Worm (Caenorhabditis elegans): ENCODE results near the gene cdk-5.

cdk-5 gene

DNA sequence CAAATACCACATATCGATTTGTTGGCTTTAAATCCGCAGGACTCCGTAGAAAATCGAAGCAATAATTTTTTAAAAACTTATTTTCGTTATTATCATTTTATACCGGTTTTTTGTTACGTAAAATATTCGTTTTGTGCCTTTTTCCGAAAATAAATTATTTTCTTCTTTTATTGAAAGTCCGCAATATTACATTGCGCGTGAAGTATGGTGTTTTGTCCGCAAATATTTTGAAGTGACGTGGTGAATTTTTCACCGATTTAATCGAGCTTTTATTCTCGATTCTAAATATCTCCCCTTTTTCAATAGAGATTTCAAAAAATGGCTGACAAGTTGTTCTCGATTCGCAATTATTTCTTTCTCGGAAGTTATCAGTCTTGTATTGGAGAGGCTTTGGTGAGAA lies 40.1 kb downstream of the cdk-5 start, which contains the start of gene cope-1 (continued):
- no peak for TF ChIP-seq ztf-11 (tag; optimal IDR thresholded peaks at IDR 0.05)

DNA sequence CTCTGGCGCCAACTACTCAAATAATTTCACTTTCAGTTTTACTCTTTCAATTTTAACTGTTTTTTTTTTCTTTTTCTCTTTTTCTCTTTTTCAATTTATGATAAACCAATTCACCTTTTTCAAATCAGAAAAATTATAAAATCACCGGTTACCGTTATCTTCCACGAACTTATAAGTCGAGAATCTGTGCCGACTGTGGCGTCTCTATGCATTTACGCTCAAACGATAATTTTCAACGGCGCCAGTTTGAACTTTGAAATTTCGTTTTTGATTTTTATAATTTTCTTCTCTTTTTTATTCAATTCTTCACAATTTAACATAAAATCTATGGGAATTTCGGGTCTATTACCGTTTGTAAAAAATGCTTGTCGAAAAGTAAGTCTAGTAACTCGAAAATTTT lies 42.7 kb downstream of the cdk-5 start, which contains the start of gene exo-1:
TSS of gene exo-1 (plus strand) at position 101 of the 400 bp plus-strand sequence.
- no peak for TF ChIP-seq daf-16 (GFP tag; optimal IDR thresholded peaks at IDR 0.05)
- TF ChIP-seq daf-16 (tag; optimal IDR thresholded peaks at IDR 0.05), result no peak
- TF ChIP-seq nhr-28 (tag; optimal IDR thresholded peaks at IDR 0.05), result peak; percentile 82
- peak; percentile 86 for TF ChIP-seq dpl-1 (GFP tag; optimal IDR thresholded peaks at IDR 0.05)
- TF ChIP-seq zag-1 (tag; optimal IDR thresholded peaks at IDR 0.05), result no peak
- no peak for TF ChIP-seq madf-5 (GFP tag; IDR thresholded peaks at IDR 0.05)
- TF ChIP-seq snpc-1.2 (GFP tag; IDR thresholded peaks at IDR 0.05), result no peak
- TF ChIP-seq lin-29 (GFP tag; IDR thresholded peaks at IDR 0.05), result no peak
- no peak for TF ChIP-seq lin-39 (tag; optimal IDR thresholded peaks at IDR 0.05)
- TF ChIP-seq egl-43 (GFP tag; IDR thresholded peaks at IDR 0.05), result no peak
- TF ChIP-seq T26A8.4 (GFP tag; IDR thresholded peaks at IDR 0.05), result no peak
- TF ChIP-seq pha-4 (GFP tag; IDR thresholded peaks at IDR 0.05), result no peak
- no peak for TF ChIP-seq pha-4 (tag; optimal IDR thresholded peaks at IDR 0.05)
- TF ChIP-seq F26F4.8 (GFP tag; conservative IDR thresholded peaks at IDR 0.05), result no peak
- TF ChIP-seq nhr-48 (tag; optimal IDR thresholded peaks at IDR 0.05), result no peak
- TF ChIP-seq attf-4 (tag; optimal IDR thresholded peaks at IDR 0.05), result no peak
- TF ChIP-seq cey-2 (tag; optimal IDR thresholded peaks at IDR 0.05; ENCODE audit: borderline replicate concordance, insufficient read depth), result no peak
- no peak for TF ChIP-seq ceh-82 (tag; optimal IDR thresholded peaks at IDR 0.05)
- no peak for TF ChIP-seq Y48G9A.11 (GFP tag; IDR thresholded peaks at IDR 0.05)
- no peak for TF ChIP-seq lir-3 (tag; optimal IDR thresholded peaks at IDR 0.05)
- no peak for TF ChIP-seq ceh-28 (tag; optimal IDR thresholded peaks at IDR 0.05)
- TF ChIP-seq ZK546.5 (tag; optimal IDR thresholded peaks at IDR 0.05), result no peak
- TF ChIP-seq aly-2 (tag; optimal IDR thresholded peaks at IDR 0.05), result no peak
- TF ChIP-seq lin-38 (GFP tag; IDR thresholded peaks at IDR 0.05), result peak; percentile 94
- TF ChIP-seq saeg-2 (GFP tag; IDR thresholded peaks at IDR 0.05), result no peak
- peak; percentile 94 for TF ChIP-seq nhr-77 (tag; optimal IDR thresholded peaks at IDR 0.05)
- no peak for TF ChIP-seq F10B5.3 (tag; optimal IDR thresholded peaks at IDR 0.05)
- TF ChIP-seq T20F7.1 (GFP tag; optimal IDR thresholded peaks at IDR 0.05), result no peak
- TF ChIP-seq mdt-29 (GFP tag; IDR thresholded peaks at IDR 0.05), result no peak
- no peak for TF ChIP-seq ztf-7 (tag; optimal IDR thresholded peaks at IDR 0.05)
- TF ChIP-seq nhr-25 (tag; optimal IDR thresholded peaks at IDR 0.05; ENCODE audit: borderline replicate concordance, insufficient read depth), result no peak
- TF ChIP-seq hif-1 (tag; optimal IDR thresholded peaks at IDR 0.05), result peak in 1 of 2 experiments; percentile 82
- TF ChIP-seq nhr-10 (tag; optimal IDR thresholded peaks at IDR 0.05), result no peak
- no peak for TF ChIP-seq nhr-102 (tag; optimal IDR thresholded peaks at IDR 0.05)
- no peak for TF ChIP-seq spr-3 (GFP tag; optimal IDR thresholded peaks at IDR 0.05)
- no peak for TF ChIP-seq hlh-11 (tag; optimal IDR thresholded peaks at IDR 0.05)
- peak; percentile 74 for TF ChIP-seq nhr-6 (tag; optimal IDR thresholded peaks at IDR 0.05)
- no peak for TF ChIP-seq ama-1 (optimal IDR thresholded peaks at IDR 0.05)
- peak; percentile 28; the same call in 1 of the 2 replicates for TF ChIP-seq vab-7 (GFP tag; IDR thresholded peaks at IDR 0.05)
- TF ChIP-seq dmd-6 (GFP tag; IDR thresholded peaks at IDR 0.05), result no peak; the same call in 1 of the 2 replicates
- no peak for TF ChIP-seq sdz-12 (GFP tag; optimal IDR thresholded peaks at IDR 0.05)
- TF ChIP-seq hlh-30 (tag; optimal IDR thresholded peaks at IDR 0.05; ENCODE audit: insufficient read depth), result peak; percentile 54
- no peak for TF ChIP-seq nhr-111 (GFP tag; optimal IDR thresholded peaks at IDR 0.05)
- no peak for TF ChIP-seq unc-62 (GFP tag; optimal IDR thresholded peaks at IDR 0.05 in 1 of 2)
- no peak for TF ChIP-seq unc-62 (tag; optimal IDR thresholded peaks at IDR 0.05)
- TF ChIP-seq tag-97 (GFP tag; IDR thresholded peaks at IDR 0.05), result no peak
- no peak for TF ChIP-seq ceh-20 (GFP tag; IDR thresholded peaks at IDR 0.05)
- TF ChIP-seq dmd-9 (GFP tag; IDR thresholded peaks at IDR 0.05), result no peak
- TF ChIP-seq F37D6.2 (tag; optimal IDR thresholded peaks at IDR 0.05), result no peak
- TF ChIP-seq hmg-1.1 (GFP tag; IDR thresholded peaks at IDR 0.05), result no peak

All from whole organism, L4 larva.